Worm (Caenorhabditis elegans) whole organism, L4/young adult: Measurements from ENCODE around the gene odd-1.

Experiments
- dao-5 ChIP-seq: sonication (generic microtip); optimal IDR thresholded peaks from 2 replicates; lab custom pipeline; 2016; ENCODE audit warnings: missing genotype, missing genetic modification characterization, moderate library complexity, missing compliant biosample characterization
- him-1 ChIP-seq: sonication (generic microtip); optimal IDR thresholded peaks from 2 replicates; lab custom pipeline; 2016; ENCODE audit warnings: missing genotype, missing genetic modification reagents, missing genetic modification characterization, missing compliant biosample characterization

DNA sequence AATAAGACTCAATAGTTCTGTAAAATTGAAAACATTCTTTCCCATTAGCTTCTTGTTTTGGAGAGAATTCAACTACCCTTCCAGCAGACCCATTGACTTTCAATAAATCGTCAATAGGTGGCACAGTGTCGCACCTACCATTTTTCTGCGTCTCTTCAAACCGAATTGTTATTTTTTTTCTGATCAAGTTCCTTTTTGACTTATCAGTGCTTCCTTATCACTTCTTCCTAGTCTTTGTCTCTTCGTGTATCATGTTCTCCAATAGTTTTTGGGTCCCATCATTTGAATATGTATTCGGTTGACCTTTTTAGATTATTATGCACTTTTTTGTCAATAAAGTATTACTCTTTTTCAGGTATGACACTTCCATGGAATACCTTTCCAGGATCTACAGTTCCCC is at the start of gene odd-1:
- TF ChIP-seq dao-5 (tag; lab: Kevin White, UChicago), result no peak
- TF ChIP-seq him-1 (tag; lab: Kevin White, UChicago), result no peak
